Worm (Caenorhabditis elegans) whole organism, L1 larva: ENCODE measurements around the gene chc-1.

Source experiments
- C04F5.9 ChIP-seq: sonication (generic microtip); optimal IDR thresholded peaks from 2 replicates; lab custom pipeline; 2016; ENCODE audit warnings: missing genetic modification characterization, missing compliant biosample characterization
- C16A3.4 ChIP-seq: fragments of 150-350 bp; optimal IDR thresholded peaks from 2 replicates; lab custom pipeline; 2014; ENCODE audit warnings: missing biosample characterization, missing genetic modification characterization
- F16B12.6 ChIP-seq: fragments of 150-350 bp; optimal IDR thresholded peaks from 2 replicates; lab custom pipeline; 2014; ENCODE audit warnings: missing biosample characterization, missing genetic modification characterization
- blmp-1 ChIP-seq: fragments of 150-350 bp; optimal IDR thresholded peaks from 2 replicates; lab custom pipeline; 2014; ENCODE audit warnings: missing biosample characterization, missing genetic modification characterization
- ceh-63 ChIP-seq: fragments of 200-800 bp; sonication (Bioruptor generic); optimal IDR thresholded peaks from 2 replicates; lab custom pipeline; 2018; ENCODE audit warnings: mild to moderate bottlenecking, missing genetic modification characterization, missing compliant biosample characterization
- ceh-8 ChIP-seq: fragments of 200-800 bp; sonication (Bioruptor generic); optimal IDR thresholded peaks from 2 replicates; lab custom pipeline; 2018; ENCODE audit warnings: mild to moderate bottlenecking, missing genetic modification characterization, moderate library complexity, missing compliant biosample characterization
- ceh-82 ChIP-seq, 3 experiments: fragments of 150-350 bp in 1 of 3; sonication (generic microtip) in 2 of 3; optimal IDR thresholded peaks; 2 replicates each; lab custom pipeline; 2014 to 2017; ENCODE audit warnings: missing biosample characterization in 3 of 3, missing genetic modification characterization in 3 of 3
- dpl-1 ChIP-seq, 3 experiments: fragments of 150-350 bp in 2 of 3; sonication (generic microtip) in 1 of 3; optimal IDR thresholded peaks; 2 replicates each; lab custom pipeline; 2014 to 2017; ENCODE audit warnings: missing biosample characterization in 3 of 3, missing genetic modification characterization in 3 of 3, missing genetic modification reagents in 3 of 3
- efl-1 ChIP-seq, 4 experiments: fragments of 150-350 bp; optimal IDR thresholded peaks in 3 of 4; peaks in 1 of 4; 1 replicate in 1 of 4; 2 replicates in 3 of 4; lab custom pipeline; 2014; ENCODE audit warnings: missing biosample characterization in 2 of 4, missing genetic modification characterization in 2 of 4, missing genetic modification reagents in 2 of 4
- elt-3 ChIP-seq, 6 experiments: fragments of 150-350 bp in 1 of 6; sonication (generic microtip); optimal IDR thresholded peaks; 2 replicates each; lab custom pipeline; 2017 to 2018; ENCODE audit warnings: missing biosample characterization in 6 of 6, missing genetic modification characterization in 6 of 6, inconsistent platforms in 1 of 6
- isw-1 ChIP-seq: fragments of 200-800 bp; sonication (Bioruptor generic); IDR thresholded peaks from 2 replicates; pipeline ENCODE4 v1.3.6; 2022; ENCODE audit warnings: missing genetic modification characterization, missing compliant biosample characterization
- jun-1 ChIP-seq: fragments of 150-350 bp; optimal IDR thresholded peaks from 2 replicates; lab custom pipeline; 2014; ENCODE audit warnings: missing biosample characterization, missing genetic modification reagents, missing genetic modification characterization
- lin-13 ChIP-seq: fragments of 150-350 bp; optimal IDR thresholded peaks from 2 replicates; lab custom pipeline; 2014; ENCODE audit warnings: missing biosample characterization, missing genetic modification reagents, missing genetic modification characterization
- lin-35 ChIP-seq, 2 experiments: fragments of 150-350 bp; optimal IDR thresholded peaks; 2 replicates each; lab custom pipeline; 2014; ENCODE audit warnings: missing biosample characterization in 2 of 2, missing genetic modification characterization in 2 of 2, missing genetic modification reagents in 2 of 2
- lir-3 ChIP-seq: sonication (generic microtip); optimal IDR thresholded peaks from 2 replicates; lab custom pipeline; 2016; ENCODE audit warnings: mild to moderate bottlenecking, missing genetic modification characterization, moderate library complexity, missing compliant biosample characterization; ENCODE audit not compliant: poor library complexity
- mab-9 ChIP-seq: fragments of 200-800 bp; sonication (Bioruptor generic); IDR thresholded peaks from 2 replicates; pipeline ENCODE4 v1.3.6; 2022; ENCODE audit warnings: missing genetic modification reagents, missing genetic modification characterization, missing compliant biosample characterization
- mef-2 ChIP-seq: fragments of 150-350 bp; optimal IDR thresholded peaks from 2 replicates; lab custom pipeline; 2014; ENCODE audit warnings: missing biosample characterization, missing genetic modification characterization
- mep-1 ChIP-seq: fragments of 150-350 bp; optimal IDR thresholded peaks from 2 replicates; lab custom pipeline; 2014; ENCODE audit warnings: missing biosample characterization, missing genetic modification characterization
- nhr-12 ChIP-seq: sonication (generic microtip); optimal IDR thresholded peaks from 2 replicates; lab custom pipeline; 2017; ENCODE audit warnings: missing biosample characterization, missing genetic modification characterization
- nhr-19 ChIP-seq: fragments of 200-800 bp; sonication (Bioruptor generic); conservative IDR thresholded peaks from 2 replicates; pipeline ENCODE4 v1.3.6; 2022; ENCODE audit warnings: missing genetic modification characterization, missing compliant biosample characterization
- nhr-28 ChIP-seq: fragments of 150-350 bp; optimal IDR thresholded peaks from 2 replicates; lab custom pipeline; 2014; ENCODE audit warnings: missing biosample characterization, missing genetic modification characterization
- nhr-84 ChIP-seq: sonication (generic microtip); optimal IDR thresholded peaks from 2 replicates; lab custom pipeline; 2017; ENCODE audit warnings: missing biosample characterization, missing genetic modification characterization
- rnt-1 ChIP-seq: sonication (generic microtip); optimal IDR thresholded peaks from 2 replicates; lab custom pipeline; 2016; ENCODE audit warnings: mild to moderate bottlenecking, missing genetic modification characterization, moderate library complexity, missing compliant biosample characterization
- snpc-4 ChIP-seq: fragments of 150-350 bp; optimal IDR thresholded peaks from 2 replicates; lab custom pipeline; 2014; ENCODE audit warnings: missing biosample characterization, missing genetic modification characterization
- sptf-1 ChIP-seq: fragments of 150-350 bp; optimal IDR thresholded peaks from 2 replicates; lab custom pipeline; 2014; ENCODE audit warnings: missing biosample characterization, missing genetic modification characterization
- sup-37 ChIP-seq: fragments of 200-800 bp; sonication (Bioruptor generic); optimal IDR thresholded peaks from 2 replicates; lab custom pipeline; 2018; ENCODE audit warnings: mild to moderate bottlenecking, missing genetic modification characterization, missing compliant biosample characterization
- tbx-2 ChIP-seq: sonication (generic microtip); optimal IDR thresholded peaks from 2 replicates; lab custom pipeline; 2016; ENCODE audit warnings: missing genetic modification characterization, missing compliant biosample characterization
- tlp-1 ChIP-seq: fragments of 150-350 bp; optimal IDR thresholded peaks from 2 replicates; lab custom pipeline; 2014; ENCODE audit warnings: missing biosample characterization, missing genetic modification characterization
- unc-98 ChIP-seq: fragments of 200-800 bp; sonication (Bioruptor generic); IDR thresholded peaks from 2 replicates; pipeline ENCODE4 v1.3.6; 2022; ENCODE audit warnings: missing genetic modification characterization, missing compliant biosample characterization
- zag-1 ChIP-seq: fragments of 150-350 bp; optimal IDR thresholded peaks from 2 replicates; lab custom pipeline; 2014; ENCODE audit warnings: missing biosample characterization, missing genetic modification characterization
- ztf-11 ChIP-seq, 2 experiments: sonication (generic microtip); optimal IDR thresholded peaks; 2 replicates each; lab custom pipeline; 2016 to 2017; ENCODE audit warnings: missing genetic modification characterization in 2 of 2, missing biosample characterization in 1 of 2, missing compliant biosample characterization in 1 of 2
- ztf-4 ChIP-seq: fragments of 150-350 bp; optimal IDR thresholded peaks from 2 replicates; lab custom pipeline; 2014; ENCODE audit warnings: missing biosample characterization, missing genetic modification characterization

The chc-1 gene

ce11 chrIII:10248441-10249137, 45.0 kb downstream of the chc-1 start, which contains the start of the genes div-1 and cor-1 (continued):
- peak; percentile 16; the same call in 1 of the 2 replicates for TF ChIP-seq isw-1 (GFP tag; lab: Robert Waterston, UW)
- no peak for TF ChIP-seq elt-3 (tag; optimal IDR thresholded peaks at IDR 0.05; lab: Kevin White, UChicago)
- TF ChIP-seq nhr-28 (tag; lab: Kevin White, UChicago): no peak
- peak; percentile 54 for TF ChIP-seq tbx-2 (tag; lab: Kevin White, UChicago)
- TF ChIP-seq zag-1 (tag; lab: Kevin White, UChicago): no peak
- TF ChIP-seq rnt-1 (tag; lab: Kevin White, UChicago): peak; percentile 48
- TF ChIP-seq ztf-11 (tag; optimal IDR thresholded peaks at IDR 0.05; lab: Kevin White, UChicago): no peak
- peak in 2 of 3 experiments; percentile 25 to 46 for TF ChIP-seq ceh-82 (tag; optimal IDR thresholded peaks at IDR 0.05; lab: Kevin White, UChicago)
- no peak for TF ChIP-seq tlp-1
- peak; percentile 52 for TF ChIP-seq C16A3.4 (tag; lab: Kevin White, UChicago)
- TF ChIP-seq nhr-12 (tag; lab: Kevin White, UChicago): no peak
- no peak for TF ChIP-seq ztf-4 (tag; lab: Kevin White, UChicago)
- TF ChIP-seq nhr-19 (GFP tag; lab: Robert Waterston, UW): peak; percentile 28
- TF ChIP-seq ceh-8 (GFP tag; lab: Kevin White, UChicago): no peak
- no peak for TF ChIP-seq C04F5.9 (tag; lab: Kevin White, UChicago)
- TF ChIP-seq unc-98: no peak
- peak; percentile 39 for TF ChIP-seq F16B12.6 (tag; lab: Kevin White, UChicago)
- TF ChIP-seq mab-9 (GFP tag; lab: Robert Waterston, UW): no peak
- no peak for TF ChIP-seq lir-3 (tag; lab: Kevin White, UChicago)
- TF ChIP-seq mef-2: no peak
- peak; percentile 73 to 89 (median 87) for TF ChIP-seq dpl-1 (GFP tag; optimal IDR thresholded peaks at IDR 0.05; lab: Kevin White, UChicago)

- TF ChIP-seq sptf-1 (tag; lab: Kevin White, UChicago) (no peak), mep-1 (tag; lab: Kevin White, UChicago) (no peak), jun-1 (tag; lab: Kevin White, UChicago) (no peak), nhr-28 (tag; lab: Kevin White, UChicago) (no peak), sup-37 (GFP tag; lab: Kevin White, UChicago) (no peak), ceh-63 (GFP tag; lab: Kevin White, UChicago) (no peak), mab-9 (GFP tag; lab: Robert Waterston, UW) (no peak), nhr-84 (tag; lab: Kevin White, UChicago) (no peak), mef-2 (no peak)
- TF ChIP-seq, all 84 proteins: peak for 0
Measured at ce11 chrIII:10251114-10251513, 47.5 kb downstream of the chc-1 start.

ce11 chrIII:10253334-10253733, 49.7 kb downstream of the chc-1 start:
- no peak for TF ChIP-seq lin-13 (GFP tag; lab: Kevin White, UChicago)
- no peak for TF ChIP-seq jun-1 (tag; lab: Kevin White, UChicago)
- no peak for TF ChIP-seq efl-1 (optimal IDR thresholded peaks at IDR 0.05; lab: Kevin White, UChicago)
- TF ChIP-seq efl-1 (GFP tag; optimal IDR thresholded peaks at IDR 0.05 in 1 of 2; lab: Kevin White, UChicago): peak in 1 of 2 experiments; percentile 20
- TF ChIP-seq, all 84 proteins: peak for 1

ce11 chrIII:10254583-10254982, 51.0 kb downstream of the chc-1 start, which contains the start of gene R01H10.4:
R01H10.4 (plus strand) TSS chrIII:10254818.
- TF ChIP-seq lin-35 (GFP tag; optimal IDR thresholded peaks at IDR 0.05; lab: Kevin White, UChicago) (no peak), blmp-1 (tag; lab: Kevin White, UChicago) (peak; percentile 97), nhr-12 (tag; lab: Kevin White, UChicago) (no peak), snpc-4 (tag; lab: Kevin White, UChicago) (no peak), elt-3 (tag; optimal IDR thresholded peaks at IDR 0.05; lab: Kevin White, UChicago) (peak in 1 of 6 experiments; percentile 57)
